Worm (Caenorhabditis elegans) whole organism, L4 larva: Measurements from ENCODE around the gene dct-15.
"Not testable (repeated sequence)": the region's sequence is repeated elsewhere in the genome, so short reads cannot be mapped to it uniquely, and the experiment has no call there.

Experiments
- D1046.2 ChIP-seq: fragments of 200-800 bp; sonication (Bioruptor generic); IDR thresholded peaks from 2 replicates; pipeline ENCODE4 v1.3.6; 2022; ENCODE audit warnings: missing genetic modification characterization, missing compliant biosample characterization
- F37D6.2 ChIP-seq: sonication (generic microtip); optimal IDR thresholded peaks from 2 replicates; lab custom pipeline; 2016; ENCODE audit warnings: mild to moderate bottlenecking, missing genetic modification characterization, missing compliant biosample characterization
- T20F7.1 ChIP-seq: fragments of 200-800 bp; sonication (Bioruptor generic); optimal IDR thresholded peaks from 2 replicates; lab custom pipeline; 2018; ENCODE audit warnings: mild to moderate bottlenecking, missing genetic modification characterization, missing compliant biosample characterization
- T26A8.4 ChIP-seq: fragments of 200-800 bp; sonication (Bioruptor generic); IDR thresholded peaks from 2 replicates; pipeline ENCODE4 v1.3.6; 2022; ENCODE audit warnings: missing genetic modification characterization, missing compliant biosample characterization
- Y5F2A.4 ChIP-seq: fragments of 200-800 bp; sonication (Bioruptor generic); optimal IDR thresholded peaks from 2 replicates; lab custom pipeline; 2018; ENCODE audit warnings: mild to moderate bottlenecking, missing genetic modification characterization, missing compliant biosample characterization
- Y75B8A.6 ChIP-seq: fragments of 200-800 bp; sonication (Bioruptor generic); IDR thresholded peaks from 2 replicates; pipeline ENCODE4 v1.3.6; 2022; ENCODE audit warnings: missing genetic modification reagents, missing genetic modification characterization, missing compliant biosample characterization
- ZK337.2 ChIP-seq: fragments of 200-800 bp; sonication (Bioruptor generic); IDR thresholded peaks from 2 replicates; pipeline ENCODE4 v1.3.6; 2022; ENCODE audit warnings: missing genetic modification reagents, missing genetic modification characterization, missing compliant biosample characterization
- aha-1 ChIP-seq: fragments of 150-350 bp; peaks from one replicate; lab custom pipeline; 2014; ENCODE audit warnings: missing biosample characterization, missing genetic modification characterization
- aly-2 ChIP-seq: sonication (generic microtip); optimal IDR thresholded peaks from 2 replicates; lab custom pipeline; 2018; ENCODE audit warnings: missing biosample characterization, missing genetic modification characterization
- ceh-32 ChIP-seq: sonication (generic microtip); optimal IDR thresholded peaks from 2 replicates; lab custom pipeline; 2016; ENCODE audit warnings: mild to moderate bottlenecking, missing genetic modification characterization, missing compliant biosample characterization; ENCODE audit not compliant: poor library complexity
- ceh-82 ChIP-seq: sonication (generic microtip); optimal IDR thresholded peaks from 2 replicates; lab custom pipeline; 2017; ENCODE audit warnings: missing biosample characterization, missing genetic modification characterization
- cey-2 ChIP-seq: sonication (generic microtip); optimal IDR thresholded peaks from 3 replicates; lab custom pipeline; 2017; ENCODE audit warnings: missing genetic modification characterization, mild to moderate bottlenecking, missing compliant biosample characterization, antibody characterized with exemption, borderline replicate concordance; ENCODE audit not compliant: insufficient read depth
- dmd-6 ChIP-seq: fragments of 200-800 bp; sonication (Bioruptor generic); IDR thresholded peaks from 2 replicates; pipeline ENCODE4 v1.3.6; 2022; ENCODE audit warnings: missing genetic modification reagents, missing genetic modification characterization, missing compliant biosample characterization
- dmd-8 ChIP-seq: fragments of 200-800 bp; sonication (Bioruptor generic); IDR thresholded peaks from 2 replicates; pipeline ENCODE4 v1.3.6; 2022; ENCODE audit warnings: missing genetic modification characterization, missing compliant biosample characterization
- egl-43 ChIP-seq: fragments of 200-800 bp; sonication (Bioruptor generic); IDR thresholded peaks from 2 replicates; pipeline ENCODE4 v1.3.6; 2022; ENCODE audit warnings: missing genetic modification reagents, missing genetic modification characterization, missing compliant biosample characterization
- hlh-11 ChIP-seq: fragments of 200-800 bp; sonication (Bioruptor generic); optimal IDR thresholded peaks from 2 replicates; lab custom pipeline; 2018; ENCODE audit warnings: mild to moderate bottlenecking, missing genetic modification characterization, missing compliant biosample characterization
- hmg-1.1 ChIP-seq: fragments of 200-800 bp; sonication (Bioruptor generic); IDR thresholded peaks from 2 replicates; pipeline ENCODE4 v1.3.6; 2022; ENCODE audit warnings: missing genetic modification reagents, missing genetic modification characterization, missing compliant biosample characterization
- lim-7 ChIP-seq: fragments of 200-800 bp; sonication (Bioruptor generic); IDR thresholded peaks from 2 replicates; pipeline ENCODE4 v1.3.6; 2022; ENCODE audit warnings: missing genetic modification characterization, missing compliant biosample characterization
- lin-15B ChIP-seq: fragments of 150-350 bp; sonication (generic microtip); optimal IDR thresholded peaks from 3 replicates; lab custom pipeline; 2014; ENCODE audit warnings: missing biosample characterization, missing genetic modification characterization
- madf-9 ChIP-seq: fragments of 200-800 bp; sonication (Bioruptor generic); conservative IDR thresholded peaks from 2 replicates; pipeline ENCODE4 v1.3.6; 2022; ENCODE audit warnings: missing genetic modification reagents, missing genetic modification characterization, missing compliant biosample characterization
- mxl-3 ChIP-seq: fragments of 200-800 bp; sonication (Bioruptor generic); optimal IDR thresholded peaks from 2 replicates; lab custom pipeline; 2018; ENCODE audit warnings: mild to moderate bottlenecking, missing genetic modification characterization, missing compliant biosample characterization
- nhr-11 ChIP-seq: fragments of 150-350 bp; optimal IDR thresholded peaks from 2 replicates; lab custom pipeline; 2014; ENCODE audit warnings: missing biosample characterization, missing genetic modification characterization
- nhr-28 ChIP-seq: fragments of 150-350 bp; optimal IDR thresholded peaks from 2 replicates; lab custom pipeline; 2014; ENCODE audit warnings: missing biosample characterization, missing genetic modification characterization
- nhr-42 ChIP-seq: fragments of 200-800 bp; sonication (Bioruptor generic); IDR thresholded peaks from 2 replicates; pipeline ENCODE4 v1.3.6; 2022; ENCODE audit warnings: missing genetic modification characterization, missing compliant biosample characterization
- nhr-76 ChIP-seq: fragments of 150-350 bp; optimal IDR thresholded peaks from 2 replicates; lab custom pipeline; 2014; ENCODE audit warnings: missing biosample characterization, missing genetic modification characterization
- pqm-1 ChIP-seq: sonication (generic microtip); optimal IDR thresholded peaks from 2 replicates; lab custom pipeline; 2017; ENCODE audit warnings: missing biosample characterization, missing genetic modification characterization
- saeg-2 ChIP-seq: fragments of 200-800 bp; sonication (Bioruptor generic); IDR thresholded peaks from 2 replicates; pipeline ENCODE4 v1.3.6; 2022; ENCODE audit warnings: missing genetic modification reagents, missing genetic modification characterization, missing compliant biosample characterization
- set-16 ChIP-seq: fragments of 200-800 bp; sonication (Bioruptor generic); IDR thresholded peaks from 2 replicates; pipeline ENCODE4 v1.3.6; 2022; ENCODE audit warnings: missing genetic modification reagents, missing genetic modification characterization, missing compliant biosample characterization
- tra-1 ChIP-seq: fragments of 200-800 bp; sonication (Bioruptor generic); IDR thresholded peaks from 2 replicates; pipeline ENCODE4 v1.3.6; 2022; ENCODE audit warnings: missing genetic modification reagents, missing genetic modification characterization, missing compliant biosample characterization
- vab-7 ChIP-seq: fragments of 200-800 bp; sonication (Bioruptor generic); IDR thresholded peaks from 2 replicates; pipeline ENCODE4 v1.3.6; 2022; ENCODE audit warnings: missing genetic modification reagents, missing genetic modification characterization, missing compliant biosample characterization
- zfp-2 ChIP-seq: sonication (generic microtip); optimal IDR thresholded peaks from 2 replicates; lab custom pipeline; 2016; ENCODE audit warnings: mild to moderate bottlenecking, missing genetic modification characterization, missing compliant biosample characterization
- zfp-3 ChIP-seq: fragments of 200-800 bp; sonication (Bioruptor generic); conservative IDR thresholded peaks from 2 replicates; pipeline ENCODE4 v1.3.6; 2022; ENCODE audit warnings: missing genetic modification reagents, missing genetic modification characterization, missing compliant biosample characterization
- ztf-7 ChIP-seq: fragments of 150-350 bp; optimal IDR thresholded peaks from 2 replicates; lab custom pipeline; 2014; ENCODE audit warnings: missing biosample characterization, missing genetic modification characterization

The dct-15 gene

ce11 chrIV:9842071-9842470 is 31.5 kb upstream of the dct-15 start, which contains the start of gene K07F5.17:
K07F5.17 (plus strand) TSS chrIV:9842371.
- no peak for TF ChIP-seq nhr-42
- no peak for TF ChIP-seq nhr-76 (tag; lab: Kevin White, UChicago)
- TF ChIP-seq mxl-3 (GFP tag; lab: Kevin White, UChicago): no peak
- no peak for TF ChIP-seq Y75B8A.6 (GFP tag; lab: Robert Waterston, UW)
- TF ChIP-seq zfp-2 (tag; lab: Kevin White, UChicago): no peak
- TF ChIP-seq cey-2: no peak
- no peak for TF ChIP-seq D1046.2
- no peak for TF ChIP-seq T20F7.1 (GFP tag; lab: Kevin White, UChicago)
- TF ChIP-seq tra-1 (GFP tag; lab: Robert Waterston, UW): no peak
- no peak for TF ChIP-seq aly-2 (tag; lab: Kevin White, UChicago)
- TF ChIP-seq egl-43 (GFP tag; lab: Robert Waterston, UW): no peak
- TF ChIP-seq saeg-2: no peak
- no peak for TF ChIP-seq lin-15B (tag; lab: Kevin White, UChicago)
- TF ChIP-seq ceh-82 (tag; lab: Kevin White, UChicago): no peak

- TF ChIP-seq set-16 (GFP tag; lab: Robert Waterston, UW): no peak
- TF ChIP-seq dmd-8 (GFP tag; lab: Robert Waterston, UW): 0 out of 2 replicates have a peak, but pooled peaks have one; percentile 35
- TF ChIP-seq, all 104 proteins: peak for 1
Measured at ce11 chrIV:9840984-9841590, 30.6 kb upstream of the dct-15 start, which contains the start of the genes kin-24 and msp-56. kin-24 (minus strand) TSS chrIV:9841084. msp-56 (plus strand) TSS chrIV:9841540.

- TF ChIP-seq ceh-32 (tag; lab: Kevin White, UChicago); set-16 (GFP tag; lab: Robert Waterston, UW); hmg-1.1 (GFP tag; lab: Robert Waterston, UW): not testable (repeated sequence)
Measured at ce11 chrIV:9837349-9837748, 26.8 kb upstream of the dct-15 start, which contains the start of gene msp-10. msp-10 (plus strand) TSS chrIV:9837649.

- TF ChIP-seq T26A8.4 (GFP tag; lab: Robert Waterston, UW): no peak
Measured at ce11 chrIV:9836317-9836716, 25.8 kb upstream of the dct-15 start, which contains the start of gene msp-81. msp-81 (minus strand) TSS chrIV:9836417.

ce11 chrIV:9833337-9833736 is 22.8 kb upstream of the dct-15 start:
- peak; percentile 95 for TF ChIP-seq aha-1 (tag; lab: Kevin White, UChicago)
- TF ChIP-seq vab-7 (GFP tag; lab: Robert Waterston, UW): no peak

- TF ChIP-seq zfp-3 (GFP tag; lab: Robert Waterston, UW) (no peak), ztf-7 (tag; lab: Kevin White, UChicago) (no peak), F37D6.2 (tag; lab: Kevin White, UChicago) (no peak), Y5F2A.4 (GFP tag; lab: Kevin White, UChicago) (no peak), D1046.2 (no peak), nhr-28 (tag; lab: Kevin White, UChicago) (no peak), dmd-6 (no peak), vab-7 (GFP tag; lab: Robert Waterston, UW) (no peak), lim-7 (GFP tag; lab: Robert Waterston, UW) (no peak), madf-9 (GFP tag; lab: Robert Waterston, UW) (no peak), ZK337.2 (GFP tag; lab: Robert Waterston, UW) (no peak), hlh-11 (no peak), nhr-11 (tag; lab: Kevin White, UChicago) (no peak), pqm-1 (tag; lab: Kevin White, UChicago) (no peak)
Measured at ce11 chrIV:9832586-9832985, 22.1 kb upstream of the dct-15 start, which contains the start of gene kin-21. kin-21 (plus strand) TSS chrIV:9832886.
